Fruit fly (Drosophila melanogaster) whole organism: Measurements from ENCODE around the gene CG33269.
"Not testable (repeated sequence)": the region's sequence is repeated elsewhere in the genome, so short reads cannot be mapped to it uniquely, and the experiment has no call there.

Source experiments
- CG8478 ChIP-seq: fragments of >200 bp; optimal IDR thresholded peaks from 2 replicates; lab custom pipeline; 2018; ENCODE audit warnings: inconsistent platforms
- Dll ChIP-seq: fragments of >200 bp; optimal IDR thresholded peaks from 2 replicates; lab custom pipeline; 2017
- EcR ChIP-seq, 2 experiments: fragments of >200 bp; optimal IDR thresholded peaks; 2 replicates each; lab custom pipeline; 2017; ENCODE audit warnings: missing biosample characterization in 2 of 2, missing genetic modification characterization in 2 of 2, missing genetic modification reagents in 2 of 2
- pan ChIP-seq: fragments of >200 bp; optimal IDR thresholded peaks from 2 replicates; lab custom pipeline; 2017
- psq ChIP-seq: fragments of >200 bp; optimal IDR thresholded peaks from 2 replicates; lab custom pipeline; 2017
- usp ChIP-seq: fragments of >200 bp; optimal IDR thresholded peaks from 2 replicates; lab custom pipeline; 2017; ENCODE audit warnings: missing biosample characterization, missing genetic modification characterization, mixed read lengths

The CG33269 gene

DNA sequence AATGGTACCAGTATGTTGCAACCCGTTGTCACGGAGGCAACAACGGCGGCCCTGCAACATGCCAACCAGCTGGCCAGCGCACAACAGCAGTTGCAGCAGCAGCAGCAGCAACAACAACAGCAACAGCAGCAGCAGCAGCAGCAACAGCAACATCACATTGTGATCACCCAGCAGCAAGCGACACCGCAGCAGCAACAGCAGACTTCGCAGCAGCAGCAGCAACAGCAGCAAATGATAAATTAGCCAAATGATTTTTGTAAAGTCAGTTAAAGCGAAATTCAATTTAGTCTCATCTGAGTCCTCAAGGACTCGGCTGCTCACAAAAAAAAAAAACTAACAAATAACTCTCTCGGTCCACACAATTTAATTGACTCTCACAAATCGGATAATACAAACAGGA, 22.2 kb upstream of the CG33269 start:
- TF ChIP-seq CG8478 (no peak), EcR (GFP tag; optimal IDR thresholded peaks at IDR 0.05; lab: Kevin White, UChicago) (no peak), Dll (lab: Kevin White, UChicago) (no peak), pan (no peak), usp (GFP tag; lab: Kevin White, UChicago) (no peak), psq (lab: Kevin White, UChicago) (no peak)

DNA sequence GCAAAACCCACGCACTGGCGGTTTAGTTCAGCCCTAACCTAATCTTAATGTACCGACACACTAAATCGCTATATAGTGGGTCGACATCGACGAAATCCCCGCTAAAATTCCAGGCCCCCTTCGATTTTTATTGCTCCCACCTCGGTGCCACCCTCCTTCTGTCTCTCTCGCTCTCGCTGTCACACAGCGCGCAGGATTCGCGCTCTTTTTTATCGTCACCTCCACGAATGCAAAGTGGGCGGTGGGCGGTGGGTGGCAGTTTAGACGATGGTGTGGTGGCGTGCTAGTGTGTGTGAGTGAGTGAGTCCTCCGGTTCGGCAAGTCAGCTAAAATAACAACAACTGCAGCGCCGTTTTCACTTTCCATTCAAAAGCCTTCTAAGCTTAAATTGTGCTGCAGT, 20.0 kb upstream of the CG33269 start:
- TF ChIP-seq Dll (lab: Kevin White, UChicago) (no peak), psq (lab: Kevin White, UChicago) (no peak), EcR (GFP tag; optimal IDR thresholded peaks at IDR 0.05; lab: Kevin White, UChicago) (no peak), pan (no peak), CG8478 (no peak), usp (GFP tag; lab: Kevin White, UChicago) (no peak)

DNA sequence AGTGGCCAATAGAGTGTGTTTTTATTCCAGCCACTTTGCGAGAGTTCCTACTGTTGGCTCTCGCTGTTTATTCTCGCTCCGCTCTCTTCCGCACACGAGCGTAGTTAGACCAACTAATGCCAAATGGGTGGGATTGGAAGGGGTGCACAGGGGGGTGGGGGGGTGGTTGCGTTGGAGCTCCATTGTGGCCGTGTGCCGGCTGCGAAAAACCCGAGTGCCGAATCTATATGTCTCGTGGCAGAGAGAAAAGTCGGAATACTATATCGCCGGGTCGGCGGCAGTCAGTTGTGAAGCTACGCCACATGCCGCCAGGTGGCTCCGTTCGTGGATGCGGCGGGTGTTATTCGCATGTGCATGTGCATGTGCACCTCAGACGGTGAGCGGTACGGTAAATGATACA, 19.1 kb upstream of the CG33269 start:
- TF ChIP-seq CG8478, result no peak
- no peak for TF ChIP-seq pan
- no peak for TF ChIP-seq psq (lab: Kevin White, UChicago)
- no peak for TF ChIP-seq Dll (lab: Kevin White, UChicago)
- no peak for TF ChIP-seq usp (GFP tag; lab: Kevin White, UChicago)
- no peak for TF ChIP-seq EcR (GFP tag; optimal IDR thresholded peaks at IDR 0.05; lab: Kevin White, UChicago)

dm6 chr3L:11599965-11600420, 18.0 kb upstream of the CG33269 start, which contains the start of the genes CG14137 and CG46394:
Gene CG14137 (minus strand): TSS chr3L:11600065.
Gene CG46394 (plus strand): TSS chr3L:11600370.
- TF ChIP-seq psq (lab: Kevin White, UChicago) (no peak), CG8478 (no peak)

- no peak for TF ChIP-seq Dll (lab: Kevin White, UChicago)
- TF ChIP-seq psq (lab: Kevin White, UChicago), result no peak
- TF ChIP-seq pan, result no peak
- TF ChIP-seq CG8478, result no peak
- TF ChIP-seq usp (GFP tag; lab: Kevin White, UChicago), result no peak
- no peak for TF ChIP-seq EcR (GFP tag; optimal IDR thresholded peaks at IDR 0.05; lab: Kevin White, UChicago)
Measured at dm6 chr3L:11599255-11599654, 17.3 kb upstream of the CG33269 start.

DNA sequence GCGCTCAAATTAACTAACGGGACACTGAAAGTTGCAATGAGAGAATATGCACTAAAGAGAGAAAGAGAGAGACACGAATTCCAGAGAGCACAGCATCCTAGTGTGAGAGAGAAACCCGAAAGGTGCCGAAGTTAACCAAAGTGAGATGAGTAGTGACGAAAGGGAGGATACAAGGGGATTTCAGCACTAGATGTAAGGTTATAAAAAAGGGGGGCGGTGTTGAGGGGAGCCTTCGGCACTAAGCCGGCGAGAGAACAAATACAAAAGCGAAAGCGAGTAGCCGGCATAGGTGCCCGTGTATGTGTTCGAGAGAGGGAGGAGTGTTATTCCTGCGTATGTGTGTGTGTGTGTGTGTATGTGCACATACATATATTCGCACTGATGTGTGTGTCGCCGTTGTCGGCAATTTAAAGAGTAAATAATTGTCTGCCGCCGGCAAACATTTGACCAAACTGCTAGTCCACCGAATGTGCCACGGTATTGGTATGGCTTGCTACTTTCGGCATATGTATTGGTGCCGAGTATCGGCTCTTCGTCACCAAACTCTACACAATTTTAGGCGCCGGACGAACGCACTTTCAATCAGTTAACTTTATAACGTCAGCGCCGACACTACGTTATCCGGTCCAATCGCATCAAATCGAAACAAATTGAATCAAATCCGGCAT, 14.7 kb upstream of the CG33269 start, which contains the start of gene CG7368:
Gene CG7368, plus strand, starts transcription at position 618 of the 668 bp plus-strand sequence.
- no peak for TF ChIP-seq Dll (lab: Kevin White, UChicago)

DNA sequence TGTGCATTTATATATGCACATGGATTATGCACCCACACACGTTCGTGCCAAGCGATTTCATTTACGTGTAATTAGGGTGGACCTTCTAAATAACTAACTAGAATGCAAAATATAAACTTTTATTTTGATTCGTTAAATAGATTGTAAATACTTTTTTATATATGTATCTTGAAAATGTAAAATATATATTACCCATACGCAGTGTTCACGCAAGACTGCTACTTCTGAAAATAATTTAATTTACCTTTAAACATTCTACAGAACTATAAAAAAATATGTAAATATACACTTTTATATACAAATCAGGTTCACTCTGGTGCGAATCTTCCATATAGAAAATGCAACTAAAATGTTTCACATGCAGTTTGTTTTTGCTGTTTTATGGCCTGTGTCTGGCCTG, 11.8 kb upstream of the CG33269 start:
- TF ChIP-seq Dll (lab: Kevin White, UChicago) (no peak), usp (GFP tag; lab: Kevin White, UChicago) (no peak), pan (no peak), EcR (GFP tag; optimal IDR thresholded peaks at IDR 0.05; lab: Kevin White, UChicago) (no peak), CG8478 (no peak), psq (lab: Kevin White, UChicago) (no peak)

- TF ChIP-seq EcR (GFP tag; optimal IDR thresholded peaks at IDR 0.05; lab: Kevin White, UChicago) (no peak), CG8478 (no peak), pan (no peak), psq (lab: Kevin White, UChicago) (no peak), usp (GFP tag; lab: Kevin White, UChicago) (no peak), Dll (lab: Kevin White, UChicago) (no peak)
Measured at dm6 chr3L:11591803-11592202, 9.8 kb upstream of the CG33269 start.

DNA sequence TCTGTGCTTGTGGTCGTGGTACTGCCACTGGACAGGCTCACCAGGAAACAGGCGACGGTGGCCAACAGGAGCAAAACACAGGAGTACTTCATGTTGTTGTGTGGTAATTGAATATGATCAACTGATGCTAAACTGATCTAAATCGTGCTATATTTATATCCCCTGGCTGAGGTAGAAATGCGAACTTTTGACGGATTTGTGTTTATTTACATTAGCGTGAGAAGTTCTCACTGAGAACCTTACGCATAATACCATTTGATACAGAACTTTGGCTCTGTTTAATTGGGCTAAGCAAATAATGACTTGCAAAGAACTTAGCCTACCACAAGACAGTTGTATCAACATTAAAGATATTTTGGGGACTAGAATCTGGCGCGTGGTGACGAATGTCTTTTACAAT, 9.1 kb upstream of the CG33269 start, which contains the start of gene CG33268:
Gene CG33268, minus strand, starts transcription at position 101 of the 400 bp plus-strand sequence.
- TF ChIP-seq pan, result no peak

DNA sequence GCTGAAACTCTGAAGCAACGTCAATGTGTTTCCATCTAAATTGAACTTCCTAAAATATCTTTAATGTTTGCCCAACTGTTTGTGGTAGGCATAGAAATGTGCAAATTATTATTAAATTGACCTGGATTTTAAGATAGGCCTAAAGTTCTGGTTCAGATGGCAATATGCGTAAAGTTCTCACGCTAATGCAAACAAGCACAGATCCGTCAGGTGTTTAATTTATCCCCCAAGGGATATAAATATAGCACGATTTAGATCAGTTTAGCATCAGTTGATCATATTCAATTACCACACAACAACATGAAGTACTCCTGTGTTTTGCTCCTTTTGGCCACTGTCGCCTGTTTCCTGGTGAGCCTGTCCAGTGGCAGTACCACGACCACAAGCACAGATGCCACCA, 7.4 kb upstream of the CG33269 start, which contains the start of gene CG7377:
Gene CG7377, plus strand, starts transcription at position 301 of the 400 bp plus-strand sequence.
- TF ChIP-seq pan; usp (GFP tag; lab: Kevin White, UChicago); Dll (lab: Kevin White, UChicago): not testable (repeated sequence)

DNA sequence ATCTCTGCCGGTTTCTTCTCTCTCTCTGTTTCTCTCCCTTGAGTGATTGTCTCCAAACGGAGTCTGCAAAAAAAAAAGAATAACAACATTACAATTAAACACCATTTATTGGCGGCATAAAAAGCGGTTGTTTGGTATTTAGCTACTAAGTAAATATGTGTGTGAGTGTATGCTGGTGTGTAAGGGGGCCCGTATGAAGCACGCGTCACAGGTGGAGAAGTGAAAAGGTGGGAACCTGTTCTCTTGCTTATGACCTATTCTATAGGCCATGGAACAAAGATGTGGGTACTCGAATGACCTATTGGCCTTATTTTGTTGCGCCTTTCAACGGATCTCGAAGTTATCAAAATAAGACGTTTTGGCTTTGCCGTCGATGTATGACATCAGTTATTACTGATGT, 6.6 kb upstream of the CG33269 start:
- no peak for TF ChIP-seq CG8478
- TF ChIP-seq pan, result no peak
- no peak for TF ChIP-seq psq (lab: Kevin White, UChicago)
- TF ChIP-seq Dll (lab: Kevin White, UChicago), result no peak
- TF ChIP-seq usp (GFP tag; lab: Kevin White, UChicago), result no peak

DNA sequence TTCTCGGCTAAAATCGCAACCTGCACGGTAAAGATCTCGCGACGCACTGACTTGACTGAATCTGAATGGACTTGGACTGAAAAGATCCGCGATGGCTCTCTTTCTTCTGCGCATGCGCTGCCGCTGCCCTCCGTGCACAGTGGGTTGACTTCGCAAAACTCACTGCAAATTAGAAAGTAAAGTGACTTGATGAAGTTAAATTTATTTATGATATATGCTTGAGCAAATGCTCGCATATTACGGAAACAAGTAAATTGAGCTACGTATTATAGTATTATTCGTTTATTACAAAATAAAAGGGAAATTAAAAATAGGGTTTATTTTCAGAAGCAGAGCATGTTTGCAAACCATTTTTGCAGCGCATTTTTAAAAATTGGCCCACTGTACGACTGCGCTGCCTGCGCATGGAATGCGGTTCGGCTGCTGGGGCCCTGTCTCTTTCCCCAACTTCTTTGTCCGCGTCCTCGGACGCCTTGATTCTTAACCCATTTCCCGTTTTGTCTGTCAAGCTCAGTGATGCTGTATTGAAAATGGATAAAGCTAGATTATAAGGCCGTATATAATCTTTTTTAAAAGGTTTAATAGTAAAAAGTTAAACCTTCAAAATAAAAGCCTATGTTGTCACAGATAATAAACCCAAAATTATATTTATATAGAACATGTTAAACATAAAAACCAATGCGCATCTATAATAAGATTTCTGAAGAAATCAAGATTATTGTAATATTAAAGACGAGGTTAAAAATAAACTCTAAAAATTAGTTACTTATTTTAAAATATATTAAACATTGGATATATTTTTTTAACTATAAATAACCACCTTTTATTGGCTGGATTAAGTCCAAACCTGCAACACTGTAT, 6.0 kb upstream of the CG33269 start, which contains the start of gene rt:
Gene rt, minus strand, starts transcription at position 51 of the 861 bp plus-strand sequence.
- TF ChIP-seq usp (GFP tag; lab: Kevin White, UChicago), result no peak
- TF ChIP-seq EcR (GFP tag; optimal IDR thresholded peaks at IDR 0.05; lab: Kevin White, UChicago), result no peak
- no peak for TF ChIP-seq CG8478
- no peak for TF ChIP-seq psq (lab: Kevin White, UChicago)
- TF ChIP-seq Dll (lab: Kevin White, UChicago), result no peak
- no peak for TF ChIP-seq pan
